Fruit fly (Drosophila melanogaster): Measurements from ENCODE around the gene Poxm.

Poxm gene

DNA sequence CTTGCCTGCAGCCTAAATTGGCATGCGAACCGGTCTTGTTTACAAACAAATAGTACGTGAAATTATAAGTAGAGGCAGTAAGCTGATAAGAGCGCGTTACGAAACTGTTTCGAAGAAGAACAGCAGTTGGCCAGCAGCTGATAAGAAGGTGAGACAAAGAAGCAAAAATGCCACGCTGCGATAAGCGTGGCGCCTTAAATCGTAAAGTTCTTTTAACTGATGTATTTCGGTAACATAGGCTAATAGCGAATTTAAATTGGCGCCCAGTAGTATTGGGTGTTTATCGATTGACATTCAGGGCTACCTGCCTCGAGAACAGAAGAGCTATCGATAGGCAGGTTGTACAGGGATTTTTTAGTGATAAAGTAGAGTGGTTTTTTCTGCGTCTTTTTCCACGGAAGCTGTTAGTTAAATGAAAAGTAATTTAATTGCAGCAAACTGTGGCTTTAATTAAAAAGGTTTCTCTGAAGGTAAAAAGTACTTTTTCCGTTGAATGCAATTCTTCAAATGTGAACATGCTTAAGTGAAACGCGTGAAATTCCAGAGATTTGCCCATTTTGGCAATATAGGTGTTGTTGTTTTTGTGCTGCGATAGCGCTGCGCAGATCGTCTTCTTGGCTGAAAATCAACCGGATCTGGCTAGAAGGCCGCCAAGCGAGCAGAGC is 23.2 kb upstream of the Poxm start, which contains the start of gene stck (continued):
- TF ChIP-seq trem (tag; optimal IDR thresholded peaks at IDR 0.05) (peak; percentile 22), CG4617 (GFP tag; optimal IDR thresholded peaks at IDR 0.05; ENCODE audit: borderline replicate concordance) (peak; percentile 91), nerfin-1 (tag; optimal IDR thresholded peaks at IDR 0.05) (no peak), tap (tag; optimal IDR thresholded peaks at IDR 0.05) (no peak), sens (GFP tag) (peak; percentile 58), pnt (GFP tag; optimal IDR thresholded peaks at IDR 0.05) (no peak), Elba2 (GFP tag; optimal IDR thresholded peaks at IDR 0.05) (no peak), CG6791 (GFP tag; IDR thresholded peaks at IDR 0.05; ENCODE audit: partially characterized antibody) (peak; percentile 61; the same call in 2 of the 3 replicates), CG18011 (GFP tag; optimal IDR thresholded peaks at IDR 0.05) (no peak), ara (GFP tag; IDR thresholded peaks at IDR 0.05) (no peak), Mrtf (GFP tag; IDR thresholded peaks at IDR 0.05) (no peak), CG17912 (GFP tag; optimal IDR thresholded peaks at IDR 0.05) (peak; percentile 18), shn (GFP tag; optimal IDR thresholded peaks at IDR 0.05) (no peak), crol (GFP tag; IDR thresholded peaks at IDR 0.05) (no peak), croc (GFP tag; conservative IDR thresholded peaks at IDR 0.05) (no peak), Drgx (GFP tag; IDR thresholded peaks at IDR 0.05) (no peak), Optix (GFP tag; IDR thresholded peaks at IDR 0.05) (no peak), Fer2 (tag; optimal IDR thresholded peaks at IDR 0.05) (no peak), CG9797 (GFP tag; optimal IDR thresholded peaks at IDR 0.05) (peak; percentile 78), CG16779 (GFP tag; IDR thresholded peaks at IDR 0.05) (no peak), ssp (GFP tag; IDR thresholded peaks at IDR 0.05) (no peak), cwo (GFP tag; optimal IDR thresholded peaks at IDR 0.05) (no peak), CG9609 (GFP tag; optimal IDR thresholded peaks at IDR 0.05) (no peak), tin (GFP tag; optimal IDR thresholded peaks at IDR 0.05) (no peak), CG12659 (GFP tag; optimal IDR thresholded peaks at IDR 0.05) (peak; percentile 27), klu (GFP tag; IDR thresholded peaks at IDR 0.05) (no peak), CG34376 (GFP tag; optimal IDR thresholded peaks at IDR 0.05) (peak; percentile 81), ap (GFP tag; IDR thresholded peaks at IDR 0.05) (no peak), CG14965 (GFP tag; optimal IDR thresholded peaks at IDR 0.05; ENCODE audit: borderline replicate concordance) (no peak), unc-4 (GFP tag; IDR thresholded peaks at IDR 0.05; ENCODE audit: partially characterized antibody) (peak; percentile 63; the same call in 1 of the 2 replicates), Dbx (GFP tag; IDR thresholded peaks at IDR 0.05) (no peak), Hsf (GFP tag; optimal IDR thresholded peaks at IDR 0.05) (no peak), CG8089 (GFP tag; optimal IDR thresholded peaks at IDR 0.05) (no peak), CG42726 (GFP tag; IDR thresholded peaks at IDR 0.05; ENCODE audit: partially characterized antibody) (no peak), fd3F (GFP tag; optimal IDR thresholded peaks at IDR 0.05) (no peak), CHES-1-like (GFP tag; optimal IDR thresholded peaks at IDR 0.05) (no peak), Pdp1 (GFP tag; optimal IDR thresholded peaks at IDR 0.05) (peak in 1 of 2 experiments; percentile 91), B-H1 (GFP tag; IDR thresholded peaks at IDR 0.05) (no peak), Abd-B (GFP tag; optimal IDR thresholded peaks at IDR 0.05) (no peak), NfI (GFP tag; optimal IDR thresholded peaks at IDR 0.05) (no peak), stwl (tag; optimal IDR thresholded peaks at IDR 0.05) (peak; percentile 31), CG11560 (tag; IDR thresholded peaks at IDR 0.05) (no peak), CG10959 (GFP tag; IDR thresholded peaks at IDR 0.05) (no peak), emc (GFP tag; optimal IDR thresholded peaks at IDR 0.05) (no peak), CG1832 (GFP tag; optimal IDR thresholded peaks at IDR 0.05) (no peak), CG8388 (GFP tag; optimal IDR thresholded peaks at IDR 0.05) (no peak), inv (GFP tag; IDR thresholded peaks at IDR 0.05; ENCODE audit: partially characterized antibody) (peak; percentile 50; the same call in 1 of the 2 replicates), tx (GFP tag; optimal IDR thresholded peaks at IDR 0.05) (no peak), CG16863 (GFP tag; optimal IDR thresholded peaks at IDR 0.05) (no peak), fd96Cb (tag; optimal IDR thresholded peaks at IDR 0.05) (no peak)
